Worm (Caenorhabditis elegans): ENCODE measurements around the gene C37C3.9.

The C37C3.9 gene

DNA sequence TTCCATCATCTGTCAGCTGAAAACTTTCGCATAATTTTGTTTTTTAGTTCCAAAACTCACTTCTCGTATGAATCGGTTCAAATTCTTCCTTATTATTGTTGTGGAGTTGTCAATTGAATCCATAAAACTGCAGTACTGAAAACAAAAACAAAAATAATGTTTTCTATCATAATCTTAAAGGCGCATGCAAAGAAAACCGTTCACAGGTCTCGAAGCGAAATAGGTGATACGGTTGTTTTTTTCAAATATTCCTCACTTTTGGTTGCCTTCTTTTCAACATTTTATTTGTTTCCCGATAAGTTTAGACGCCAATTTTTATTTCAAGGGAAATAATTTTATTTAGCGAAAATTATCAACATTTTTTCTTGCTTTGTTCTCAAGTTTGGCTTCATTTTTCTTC lies 50.9 kb downstream of the C37C3.9 start:
- no peak for TF ChIP-seq skn-1 (tag; optimal IDR thresholded peaks at IDR 0.05)
